Fruit fly (Drosophila melanogaster): ENCODE results near the gene CG43335.

The CG43335 gene

dm6 chr3R:15651770-15652410 is 16.6 kb downstream of the CG43335 start (continued):
- TF ChIP-seq zen (tag; optimal IDR thresholded peaks at IDR 0.05) (peak; percentile 75), dmrt11E (tag; optimal IDR thresholded peaks at IDR 0.05) (peak; percentile 73), jing (GFP tag; optimal IDR thresholded peaks at IDR 0.05) (peak; percentile 42), CG7839 (tag; optimal IDR thresholded peaks at IDR 0.05) (peak; percentile 40), CG11085 (GFP tag; IDR thresholded peaks at IDR 0.05) (no peak), nom (GFP tag; optimal IDR thresholded peaks at IDR 0.05) (peak; percentile 92), CG9609 (GFP tag; optimal IDR thresholded peaks at IDR 0.05) (peak; percentile 41), Elba2 (GFP tag; optimal IDR thresholded peaks at IDR 0.05) (no peak), sens (GFP tag) (peak; percentile 97), bowl (GFP tag; IDR thresholded peaks at IDR 0.05) (no peak), CG18764 (GFP tag; optimal IDR thresholded peaks at IDR 0.05) (peak; percentile 7), CG1603 (tag; optimal IDR thresholded peaks at IDR 0.05) (peak; percentile 80), bsh (GFP tag; optimal IDR thresholded peaks at IDR 0.05) (peak; percentile 62 to 95), CG18476 (GFP tag; optimal IDR thresholded peaks at IDR 0.05) (peak; percentile 35), Atf3 (GFP tag; optimal IDR thresholded peaks at IDR 0.05) (no peak), CG1024 (GFP tag; IDR thresholded peaks at IDR 0.05) (peak; percentile 35; the same call in 1 of the 2 replicates), otp (GFP tag; IDR thresholded peaks at IDR 0.05) (peak; percentile 63; the same call in 1 of the 3 replicates), GATAe (GFP tag; conservative IDR thresholded peaks at IDR 0.05) (no peak), chm (GFP tag; IDR thresholded peaks at IDR 0.05) (peak; percentile 63; the same call in 1 of the 2 replicates), CG17829 (tag; optimal IDR thresholded peaks at IDR 0.05) (peak; percentile 62), eve (GFP tag; optimal IDR thresholded peaks at IDR 0.05) (peak in 1 of 2 experiments; percentile 83), ranshi (GFP tag; IDR thresholded peaks at IDR 0.05) (peak; percentile 51; the same call in 1 of the 2 replicates), CG10654 (GFP tag; optimal IDR thresholded peaks at IDR 0.05) (peak; percentile 27), CG4424 (GFP tag; optimal IDR thresholded peaks at IDR 0.05) (peak; percentile 62), CG17361 (GFP tag; IDR thresholded peaks at IDR 0.05) (peak; percentile 45; the same call in 1 of the 3 replicates), Hr3 (GFP tag; optimal IDR thresholded peaks at IDR 0.05) (no peak), CG8388 (GFP tag; optimal IDR thresholded peaks at IDR 0.05) (peak; percentile 44), caup (GFP tag; optimal IDR thresholded peaks at IDR 0.05; ENCODE audit: severe bottlenecking) (no peak), az2 (GFP tag; optimal IDR thresholded peaks at IDR 0.05) (peak; percentile 38), Ptx1 (GFP tag; IDR thresholded peaks at IDR 0.05) (0 out of 2 replicates have a peak, but pooled peaks have one; percentile 29), Side (GFP tag; optimal IDR thresholded peaks at IDR 0.05) (peak; percentile 10), Mad (GFP tag; optimal IDR thresholded peaks at IDR 0.05) (no peak), CG14710 (tag; optimal IDR thresholded peaks at IDR 0.05) (peak; percentile 68), Med (GFP tag) (peak; percentile 35), Drgx (GFP tag; IDR thresholded peaks at IDR 0.05) (peak; percentile 97), Doc2 (GFP tag; IDR thresholded peaks at IDR 0.05) (no peak), CG8359 (GFP tag; optimal IDR thresholded peaks at IDR 0.05; ENCODE audit: borderline replicate concordance) (peak; percentile 48), CG8924 (tag; optimal IDR thresholded peaks at IDR 0.05) (peak; percentile 14), E2f2 (GFP tag; IDR thresholded peaks at IDR 0.05) (no peak), CG9727 (GFP tag; optimal IDR thresholded peaks at IDR 0.05) (peak; percentile 73), CG33557 (GFP tag; optimal IDR thresholded peaks at IDR 0.05) (peak; percentile 34), ken (GFP tag; IDR thresholded peaks at IDR 0.05) (peak; percentile 65; the same call in 1 of the 3 replicates), CG10959 (GFP tag; IDR thresholded peaks at IDR 0.05) (peak; percentile 77), D19A (tag; optimal IDR thresholded peaks at IDR 0.05) (peak; percentile 55), so (GFP tag; IDR thresholded peaks at IDR 0.05) (0 out of 3 replicates have a peak, but pooled peaks have one; percentile 28), Xrp1 (GFP tag; IDR thresholded peaks at IDR 0.05) (peak; percentile 83), ab (GFP tag; optimal IDR thresholded peaks at IDR 0.05) (no peak), trem (tag; optimal IDR thresholded peaks at IDR 0.05) (peak; percentile 66), sisA (GFP tag; IDR thresholded peaks at IDR 0.05) (peak; percentile 71), tx (GFP tag; optimal IDR thresholded peaks at IDR 0.05) (no peak)
